Fruit fly (Drosophila melanogaster): Measurements from ENCODE around the gene Rac1.

Gene Rac1

DNA sequence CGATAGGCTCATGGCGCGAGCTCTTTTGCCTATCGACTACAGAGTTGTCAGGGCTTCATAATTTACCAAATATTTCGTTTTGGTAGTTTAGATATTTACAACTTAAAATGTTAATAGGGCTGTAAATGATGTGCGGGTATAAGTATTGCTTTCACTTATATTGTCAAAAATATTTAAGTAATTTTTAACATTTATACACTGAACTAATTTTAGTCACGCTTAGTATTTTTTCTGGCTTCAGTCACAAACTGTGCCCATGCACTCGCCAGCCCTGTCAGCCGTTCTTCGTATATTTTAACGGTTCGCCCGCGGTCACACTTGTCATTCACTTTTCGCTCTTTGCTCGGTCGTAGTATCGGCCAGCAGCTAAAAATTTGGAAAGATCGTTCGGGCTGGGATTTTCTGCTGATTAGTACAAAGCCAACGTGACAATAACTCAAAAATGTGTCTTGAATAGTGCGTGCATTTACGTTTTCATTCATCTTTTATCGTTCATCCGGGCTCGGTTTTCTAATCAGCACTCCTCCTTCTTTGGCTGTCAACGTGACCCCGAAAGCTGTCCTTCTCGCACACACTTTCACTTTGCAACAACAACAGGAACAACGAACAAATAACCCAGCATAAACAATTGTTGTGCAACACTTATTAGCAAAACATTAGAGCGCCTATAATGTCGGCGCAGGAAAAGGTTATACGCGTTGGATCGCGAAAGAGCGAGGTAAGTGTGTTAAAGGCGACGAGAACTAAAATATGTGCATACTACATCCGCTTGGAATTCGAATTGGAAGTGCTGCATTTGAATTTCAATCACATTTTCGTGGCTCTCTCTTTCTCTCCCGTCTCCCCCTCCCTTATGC lies 32.3 kb upstream of the Rac1 start, which contains the start of the genes Hmbs and CG2211 (continued):
- peak; percentile 95 for TF ChIP-seq pzg (GFP tag; optimal IDR thresholded peaks at IDR 0.05)
- no peak; the same call in 1 of the 2 replicates for TF ChIP-seq Lim3 (GFP tag; IDR thresholded peaks at IDR 0.05)
- TF ChIP-seq tgo (GFP tag; IDR thresholded peaks at IDR 0.05): peak; percentile 83
- peak; percentile 76 for TF ChIP-seq NFAT (GFP tag; IDR thresholded peaks at IDR 0.05)
- peak; percentile 29 for TF ChIP-seq nom (GFP tag; optimal IDR thresholded peaks at IDR 0.05)
- peak; percentile 68 for TF ChIP-seq CG3065 (GFP tag; optimal IDR thresholded peaks at IDR 0.05)
- TF ChIP-seq hb (GFP tag; IDR thresholded peaks at IDR 0.05; ENCODE audit: partially characterized antibody): no peak
- TF ChIP-seq sr (GFP tag; IDR thresholded peaks at IDR 0.05): peak; percentile 35; the same call in 1 of the 3 replicates
- TF ChIP-seq ERR (GFP tag; optimal IDR thresholded peaks at IDR 0.05): peak; percentile 73
- TF ChIP-seq chm (GFP tag; IDR thresholded peaks at IDR 0.05): peak; percentile 83
- TF ChIP-seq pum (GFP tag; optimal IDR thresholded peaks at IDR 0.05): peak; percentile 75
- peak; percentile 89 for TF ChIP-seq dysf (GFP tag; IDR thresholded peaks at IDR 0.05)
- TF ChIP-seq Mes4 (GFP tag; optimal IDR thresholded peaks at IDR 0.05): peak; percentile 87
- TF ChIP-seq aop (GFP tag; IDR thresholded peaks at IDR 0.05): peak; percentile 74
- peak; percentile 72 for TF ChIP-seq CG14050 (GFP tag; IDR thresholded peaks at IDR 0.05)
- peak; percentile 87 for TF ChIP-seq zen (tag; optimal IDR thresholded peaks at IDR 0.05)
- peak; percentile 88 for TF ChIP-seq Hr3 (GFP tag; optimal IDR thresholded peaks at IDR 0.05)
- peak; percentile 87 for TF ChIP-seq CG9727 (GFP tag; optimal IDR thresholded peaks at IDR 0.05)
- TF ChIP-seq fd64A (GFP tag; optimal IDR thresholded peaks at IDR 0.05): no peak
- TF ChIP-seq CG17568 (GFP tag; optimal IDR thresholded peaks at IDR 0.05): no peak
- TF ChIP-seq CG18011 (GFP tag; optimal IDR thresholded peaks at IDR 0.05): peak; percentile 76
- TF ChIP-seq CG13287 (GFP tag; IDR thresholded peaks at IDR 0.05; ENCODE audit: partially characterized antibody): peak; percentile 75
- TF ChIP-seq Dfd (GFP tag; optimal IDR thresholded peaks at IDR 0.05): no peak
- TF ChIP-seq H2.0 (GFP tag; IDR thresholded peaks at IDR 0.05): peak; percentile 82
- peak; percentile 73 for TF ChIP-seq CG10565 (GFP tag; optimal IDR thresholded peaks at IDR 0.05)
- peak; percentile 68; the same call in 2 of the 3 replicates for TF ChIP-seq gce (GFP tag; IDR thresholded peaks at IDR 0.05)
- TF ChIP-seq C15 (GFP tag; IDR thresholded peaks at IDR 0.05): peak; percentile 72; the same call in 1 of the 3 replicates
- peak; percentile 87 for TF ChIP-seq CG4617 (GFP tag; optimal IDR thresholded peaks at IDR 0.05; ENCODE audit: borderline replicate concordance)
- peak; percentile 57 for TF ChIP-seq CG11398 (GFP tag; optimal IDR thresholded peaks at IDR 0.05)
- peak; percentile 86 for TF ChIP-seq PHDP (tag; optimal IDR thresholded peaks at IDR 0.05)
- peak; percentile 92 for TF ChIP-seq chn (GFP tag; optimal IDR thresholded peaks at IDR 0.05)
- TF ChIP-seq CG6272 (GFP tag; IDR thresholded peaks at IDR 0.05): peak; percentile 84
- peak; percentile 72 for TF ChIP-seq Usf (GFP tag; optimal IDR thresholded peaks at IDR 0.05)
- TF ChIP-seq caup (GFP tag; optimal IDR thresholded peaks at IDR 0.05; ENCODE audit: severe bottlenecking): peak; percentile 86
- peak; percentile 68 for TF ChIP-seq danr (GFP tag; IDR thresholded peaks at IDR 0.05)
- peak; percentile 42 for TF ChIP-seq CG2875 (GFP tag; optimal IDR thresholded peaks at IDR 0.05)
- no peak for TF ChIP-seq mld (GFP tag; IDR thresholded peaks at IDR 0.05; ENCODE audit: partially characterized antibody)
- peak; percentile 77 for TF ChIP-seq CG7271 (tag; optimal IDR thresholded peaks at IDR 0.05)
- peak; percentile 79 for TF ChIP-seq CG6813 (GFP tag; optimal IDR thresholded peaks at IDR 0.05)
- TF ChIP-seq Fer2 (tag; optimal IDR thresholded peaks at IDR 0.05): peak; percentile 82
- TF ChIP-seq CG2116 (GFP tag; optimal IDR thresholded peaks at IDR 0.05): peak; percentile 89
- peak; percentile 90 for TF ChIP-seq sob (GFP tag; IDR thresholded peaks at IDR 0.05)
- peak; percentile 94 for TF ChIP-seq vvl (GFP tag; IDR thresholded peaks at IDR 0.05)
- TF ChIP-seq CG6683 (GFP tag; optimal IDR thresholded peaks at IDR 0.05): peak; percentile 75
- TF ChIP-seq yki (optimal IDR thresholded peaks at IDR 0.05): no peak
- TF ChIP-seq BtbVII (GFP tag; optimal IDR thresholded peaks at IDR 0.05): peak; percentile 41
- peak; percentile 78; the same call in 3 of the 4 replicates for TF ChIP-seq Gug (GFP tag; IDR thresholded peaks at IDR 0.05)
- TF ChIP-seq Hand (GFP tag; optimal IDR thresholded peaks at IDR 0.05): peak; percentile 23

Data from whole organism, embryonic.